Fruit fly (Drosophila melanogaster): Measurements from ENCODE around the gene viaf.

DNA sequence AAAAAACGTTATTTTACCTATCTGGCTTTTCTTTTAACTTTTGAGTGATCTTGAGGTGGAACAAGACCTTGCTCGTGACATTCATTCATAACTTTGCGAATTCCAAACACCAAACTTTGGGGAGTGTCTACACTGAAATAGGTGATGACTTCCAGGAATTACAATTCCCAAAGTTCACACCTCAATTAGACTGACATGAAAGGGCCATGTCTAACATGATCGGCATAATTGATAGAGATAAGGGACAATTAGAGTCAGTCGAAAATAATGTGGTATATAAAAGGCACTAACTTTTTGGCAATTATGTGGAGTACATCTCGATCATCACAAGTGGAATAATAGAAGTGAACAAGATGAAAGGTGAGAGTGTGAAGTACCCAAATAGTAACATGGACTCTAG lies 17.2 kb downstream of the viaf start, which contains the start of gene CG43896:
- TF ChIP-seq CG8478 (optimal IDR thresholded peaks at IDR 0.05) (no peak), CTCF (optimal IDR thresholded peaks at IDR 0.05) (no peak)
